Fruit fly (Drosophila melanogaster) whole organism, embryonic: ENCODE data around the gene fusl.

Experiments used
- Atf-2 ChIP-seq: fragments of 200-800 bp; sonication (Bioruptor generic); optimal IDR thresholded peaks from 2 replicates; lab custom pipeline; 2016; ENCODE audit warnings: missing biosample characterization, missing genetic modification characterization
- CG18476 ChIP-seq: fragments of 200-800 bp; sonication (Bioruptor generic); optimal IDR thresholded peaks from 2 replicates; lab custom pipeline; 2016; ENCODE audit warnings: missing biosample characterization, mild to moderate bottlenecking, missing genetic modification characterization
- CG4854 ChIP-seq: fragments of 200-800 bp; sonication (Bioruptor generic); optimal IDR thresholded peaks from 2 replicates; lab custom pipeline; 2016; ENCODE audit warnings: missing biosample characterization, missing genetic modification characterization, inconsistent platforms
- CG7556 ChIP-seq: fragments of 200-800 bp; sonication (Bioruptor generic); optimal IDR thresholded peaks from 2 replicates; lab custom pipeline; 2017; ENCODE audit warnings: missing biosample characterization, mild to moderate bottlenecking, missing genetic modification characterization
- CG9797 ChIP-seq: fragments of 200-800 bp; sonication (Bioruptor generic); optimal IDR thresholded peaks from 3 replicates; lab custom pipeline; 2018; ENCODE audit warnings: missing biosample characterization, mild to moderate bottlenecking, missing genetic modification characterization
- Deaf1 ChIP-seq: fragments of 200-800 bp; optimal IDR thresholded peaks from 3 replicates; lab custom pipeline; 2019; ENCODE audit warnings: missing biosample characterization, mild to moderate bottlenecking, missing genetic modification characterization, moderate library complexity
- MBD-R2 ChIP-seq: fragments of 200-800 bp; sonication (Bioruptor generic); IDR thresholded peaks from 2 replicates; pipeline ENCODE4 v1.3.6; 2022; ENCODE audit warnings: missing biosample characterization, missing genetic modification characterization
- Ssrp ChIP-seq: fragments of 200-800 bp; sonication (Bioruptor generic); optimal IDR thresholded peaks from 2 replicates; lab custom pipeline; 2018; ENCODE audit warnings: missing biosample characterization, mild to moderate bottlenecking, missing genetic modification characterization, moderate library complexity
- cato ChIP-seq: fragments of 200-800 bp; sonication (Bioruptor generic); optimal IDR thresholded peaks from 2 replicates; lab custom pipeline; 2016; ENCODE audit warnings: missing biosample characterization, missing genetic modification characterization, borderline replicate concordance
- fru ChIP-seq: fragments of >200 bp; optimal IDR thresholded peaks from 2 replicates; lab custom pipeline; 2017
- hth ChIP-seq: fragments of >200 bp; optimal IDR thresholded peaks from 2 replicates; lab custom pipeline; 2017; ENCODE audit warnings: inconsistent platforms
- sima ChIP-seq: fragments of 200-800 bp; sonication (Bioruptor generic); optimal IDR thresholded peaks from 2 replicates; lab custom pipeline; 2016; ENCODE audit warnings: missing biosample characterization, missing genetic modification characterization
- wek ChIP-seq: fragments of 200-800 bp; sonication (Bioruptor generic); optimal IDR thresholded peaks from 3 replicates; lab custom pipeline; 2018; ENCODE audit warnings: missing biosample characterization, mild to moderate bottlenecking, missing genetic modification characterization, moderate library complexity

DNA sequence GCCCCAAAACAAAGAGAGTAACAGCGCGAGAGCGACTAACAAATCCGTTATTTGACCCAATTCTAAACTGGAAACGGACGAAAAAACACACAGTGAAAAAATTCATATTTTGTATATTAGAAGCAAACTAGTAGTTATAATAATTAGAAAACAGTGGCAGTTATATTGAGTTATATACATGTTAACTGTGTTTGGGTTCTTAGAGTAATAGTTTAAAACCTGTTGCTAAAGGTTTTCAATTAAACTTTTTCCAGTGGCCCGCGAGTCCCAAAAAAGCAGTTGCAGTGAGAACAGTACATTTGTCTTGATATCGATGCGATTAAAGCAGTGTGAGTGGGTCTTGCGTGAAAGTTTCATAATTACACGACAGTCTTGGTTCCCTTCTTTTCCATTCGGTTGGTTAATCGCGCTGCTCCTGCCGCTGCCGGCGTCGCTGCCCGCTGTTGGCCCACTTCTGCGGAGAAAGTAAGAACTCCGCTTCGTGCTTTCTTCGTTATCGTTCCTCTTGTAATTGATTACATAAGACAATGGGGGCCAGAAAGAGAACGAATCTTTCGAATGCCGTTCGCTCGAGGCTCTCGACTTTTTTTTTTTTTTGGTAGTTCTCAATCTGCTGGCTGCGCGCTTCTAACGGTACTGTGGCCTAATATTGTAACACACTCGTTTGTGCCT is 40.4 kb downstream of the fusl start:
- no peak for TF ChIP-seq sima (GFP tag; lab: Kevin White, UChicago)
- TF ChIP-seq fru (lab: Kevin White, UChicago): no peak
- peak; percentile 54 for TF ChIP-seq Ssrp (tag; lab: Kevin White, UChicago)
- no peak for TF ChIP-seq CG9797 (GFP tag; lab: Kevin White, UChicago)
- TF ChIP-seq CG4854 (GFP tag; lab: Kevin White, UChicago): no peak
- no peak for TF ChIP-seq CG18476 (GFP tag; lab: Kevin White, UChicago)
- no peak for TF ChIP-seq Deaf1 (tag; lab: Kevin White, UChicago)
- no peak for TF ChIP-seq hth (lab: Kevin White, UChicago)
- no peak for TF ChIP-seq wek (GFP tag; lab: Kevin White, UChicago)
- TF ChIP-seq Atf-2 (GFP tag; lab: Kevin White, UChicago): peak; percentile 15
- TF ChIP-seq CG7556 (GFP tag; lab: Kevin White, UChicago): peak; percentile 19
- TF ChIP-seq MBD-R2 (GFP tag; lab: Robert Waterston, UW): no peak
- TF ChIP-seq cato (GFP tag; lab: Kevin White, UChicago): peak; percentile 32
